Worm (Caenorhabditis elegans) whole organism, midembryonic: ENCODE data around the gene hlh-26.

Source experiments
- T22C8.4 ChIP-seq: fragments of 200-800 bp; sonication (Bioruptor generic); IDR thresholded peaks from 2 replicates; pipeline ENCODE4 v1.3.6; 2022; ENCODE audit warnings: missing genetic modification characterization, missing compliant biosample characterization
- cog-1 ChIP-seq: sonication (generic microtip); optimal IDR thresholded peaks from 2 replicates; lab custom pipeline; 2016; ENCODE audit warnings: missing genetic modification characterization, missing compliant biosample characterization
- flt-1 ChIP-seq: fragments of 200-800 bp; sonication (Bioruptor generic); IDR thresholded peaks from 2 replicates; pipeline ENCODE4 v1.3.6; 2022; ENCODE audit warnings: missing genetic modification characterization, missing compliant biosample characterization
- klf-2 ChIP-seq: fragments of 200-800 bp; sonication (Bioruptor generic); conservative IDR thresholded peaks from 2 replicates; pipeline ENCODE4 v1.3.6; 2022; ENCODE audit warnings: missing genetic modification reagents, missing genetic modification characterization, missing compliant biosample characterization
- med-1 ChIP-seq: sonication (generic microtip); optimal IDR thresholded peaks from 2 replicates; lab custom pipeline; 2017; ENCODE audit warnings: missing genetic modification characterization, mild to moderate bottlenecking, missing compliant biosample characterization, antibody characterized with exemption, missing genetic modification reagents; ENCODE audit not compliant: insufficient read depth
- ref-1 ChIP-seq: fragments of 200-800 bp; sonication (Bioruptor generic); conservative IDR thresholded peaks from 2 replicates; pipeline ENCODE4 v1.3.6; 2022; ENCODE audit warnings: missing genetic modification reagents, missing genetic modification characterization, missing compliant biosample characterization
- tab-1 ChIP-seq: fragments of 200-800 bp; sonication (Bioruptor generic); IDR thresholded peaks from 2 replicates; pipeline ENCODE4 v1.3.6; 2022; ENCODE audit warnings: missing genetic modification characterization, missing compliant biosample characterization
- ztf-23 ChIP-seq: fragments of 200-800 bp; sonication (Bioruptor generic); IDR thresholded peaks from 2 replicates; pipeline ENCODE4 v1.3.6; 2022; ENCODE audit warnings: missing genetic modification reagents, missing genetic modification characterization, missing compliant biosample characterization
- ztf-29 ChIP-seq: fragments of 200-800 bp; sonication (Bioruptor generic); IDR thresholded peaks from 2 replicates; pipeline ENCODE4 v1.3.6; 2022; ENCODE audit warnings: missing genetic modification reagents, missing genetic modification characterization, missing compliant biosample characterization

Gene hlh-26

ce11 chrII:5494405-5494804, 39.1 kb downstream of the hlh-26 start, which contains the start of gene F12A10.6:
TSS of gene F12A10.6 (minus strand) at chrII:5494505.
- TF ChIP-seq ztf-29 (GFP tag; lab: Robert Waterston, UW) = no peak
- no peak for TF ChIP-seq flt-1 (GFP tag; lab: Robert Waterston, UW)
- TF ChIP-seq klf-2 (GFP tag; lab: Robert Waterston, UW) = no peak
- no peak for TF ChIP-seq cog-1 (tag; lab: Kevin White, UChicago)
- no peak for TF ChIP-seq tab-1 (GFP tag; lab: Robert Waterston, UW)
- no peak for TF ChIP-seq ref-1
- no peak for TF ChIP-seq T22C8.4
- no peak for TF ChIP-seq ztf-23
- no peak for TF ChIP-seq med-1 (GFP tag; lab: Kevin White, UChicago)

DNA sequence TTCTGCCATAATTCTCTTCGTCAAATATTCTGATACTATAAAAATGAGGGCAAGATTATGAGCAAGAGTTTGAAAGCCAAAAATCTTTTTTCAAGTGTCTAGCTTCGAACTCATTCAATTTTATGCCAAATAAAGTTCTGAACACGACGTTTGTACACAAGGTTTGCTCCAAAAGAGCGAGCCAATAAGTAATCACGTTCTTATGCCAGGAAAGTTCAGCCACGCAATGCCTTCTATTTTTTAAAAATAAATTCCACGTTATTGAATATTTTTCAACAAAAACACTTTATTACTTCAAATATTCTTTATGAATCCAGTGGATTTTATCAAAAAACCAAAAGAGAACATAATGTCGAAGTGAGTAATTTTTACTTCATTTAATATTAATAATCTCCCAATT, 45.7 kb downstream of the hlh-26 start, which contains the start of gene nep-5:
Gene nep-5 (plus strand): TSS at position 301 of the 400 bp plus-strand sequence.
- no peak for TF ChIP-seq flt-1 (GFP tag; lab: Robert Waterston, UW)
- no peak for TF ChIP-seq klf-2 (GFP tag; lab: Robert Waterston, UW)
- TF ChIP-seq ztf-29 (GFP tag; lab: Robert Waterston, UW) = no peak
- TF ChIP-seq med-1 (GFP tag; lab: Kevin White, UChicago) = no peak
- TF ChIP-seq ref-1 = no peak
- no peak for TF ChIP-seq T22C8.4
- no peak for TF ChIP-seq cog-1 (tag; lab: Kevin White, UChicago)
- TF ChIP-seq tab-1 (GFP tag; lab: Robert Waterston, UW) = no peak
- no peak for TF ChIP-seq ztf-23
